Fruit fly (Drosophila melanogaster): ENCODE data around the gene AMPKalpha.

Gene AMPKalpha

dm6 chrX:1384232-1384631, 8.9 kb downstream of the AMPKalpha start:
- TF ChIP-seq Deaf1 (tag; optimal IDR thresholded peaks at IDR 0.05) (peak; percentile 61), Med (GFP tag) (peak; percentile 21), CG12769 (tag; optimal IDR thresholded peaks at IDR 0.05) (peak; percentile 82), NC2α (GFP tag; optimal IDR thresholded peaks at IDR 0.05) (no peak), sens (GFP tag) (peak; percentile 19)

- TF ChIP-seq CG17385 (GFP tag; optimal IDR thresholded peaks at IDR 0.05) (peak; percentile 20), twi (tag; optimal IDR thresholded peaks at IDR 0.05) (peak; percentile 50), Xrp1 (GFP tag; IDR thresholded peaks at IDR 0.05) (0 out of 2 replicates have a peak, but pooled peaks have one; percentile 22), CG5180 (GFP tag; optimal IDR thresholded peaks at IDR 0.05) (peak; percentile 11), salm (tag; optimal IDR thresholded peaks at IDR 0.05) (no peak), CG3281 (GFP tag; optimal IDR thresholded peaks at IDR 0.05) (no peak), CG2129 (GFP tag; IDR thresholded peaks at IDR 0.05; ENCODE audit: partially characterized antibody) (no peak), sc (optimal IDR thresholded peaks at IDR 0.05) (no peak), sc (GFP tag; optimal IDR thresholded peaks at IDR 0.05) (peak; percentile 18), pros (GFP tag; optimal IDR thresholded peaks at IDR 0.05) (peak; percentile 4), CG3407 (GFP tag; optimal IDR thresholded peaks at IDR 0.05) (peak; percentile 35), NfI (GFP tag; optimal IDR thresholded peaks at IDR 0.05) (peak; percentile 5), CG4730 (GFP tag; IDR thresholded peaks at IDR 0.05) (no peak), ind (GFP tag; optimal IDR thresholded peaks at IDR 0.05) (no peak), HmgZ (tag; optimal IDR thresholded peaks at IDR 0.05) (peak; percentile 28), Pdp1 (GFP tag; optimal IDR thresholded peaks at IDR 0.05) (peak in 1 of 2 experiments; percentile 22), grn (GFP tag; optimal IDR thresholded peaks at IDR 0.05) (peak; percentile 91), sob (GFP tag; IDR thresholded peaks at IDR 0.05) (0 out of 2 replicates have a peak, but pooled peaks have one; percentile 8), CG17359 (tag; optimal IDR thresholded peaks at IDR 0.05) (peak; percentile 2), CG2875 (GFP tag; optimal IDR thresholded peaks at IDR 0.05) (peak; percentile 47), CG18619 (GFP tag; optimal IDR thresholded peaks at IDR 0.05) (peak; percentile 7), Med (GFP tag) (peak; percentile 58), CG17912 (GFP tag; optimal IDR thresholded peaks at IDR 0.05) (peak; percentile 32), CG15696 (tag; optimal IDR thresholded peaks at IDR 0.05) (peak; percentile 2), lab (GFP tag; optimal IDR thresholded peaks at IDR 0.05) (peak; percentile 51), HHEX (GFP tag; optimal IDR thresholded peaks at IDR 0.05) (peak; percentile 33), Fer1 (GFP tag; optimal IDR thresholded peaks at IDR 0.05) (peak; percentile 45), z (GFP tag; IDR thresholded peaks at IDR 0.05) (peak; percentile 82), D19A (tag; optimal IDR thresholded peaks at IDR 0.05) (peak; percentile 17), sug (tag; optimal IDR thresholded peaks at IDR 0.05) (peak; percentile 4), BtbVII (GFP tag; optimal IDR thresholded peaks at IDR 0.05) (peak; percentile 29), Hey (tag; optimal IDR thresholded peaks at IDR 0.05) (peak; percentile 22), run (tag; optimal IDR thresholded peaks at IDR 0.05) (peak; percentile 0), luna (GFP tag; optimal IDR thresholded peaks at IDR 0.05) (no peak), CG15514 (GFP tag; optimal IDR thresholded peaks at IDR 0.05) (peak; percentile 33), HLH3B (GFP tag; IDR thresholded peaks at IDR 0.05) (peak; percentile 7; the same call in 1 of the 2 replicates), Hmr (GFP tag; optimal IDR thresholded peaks at IDR 0.05) (peak; percentile 31), CG12071 (GFP tag; optimal IDR thresholded peaks at IDR 0.05) (peak; percentile 52), CG12659 (GFP tag; optimal IDR thresholded peaks at IDR 0.05) (peak; percentile 10), sens (GFP tag) (peak; percentile 81), CG34376 (GFP tag; optimal IDR thresholded peaks at IDR 0.05) (peak; percentile 32), Asciz (GFP tag; optimal IDR thresholded peaks at IDR 0.05) (peak; percentile 19), crol (GFP tag; IDR thresholded peaks at IDR 0.05) (peak; percentile 85), CG13123 (GFP tag; optimal IDR thresholded peaks at IDR 0.05) (no peak)
These were observed 11.9 kb downstream of the AMPKalpha start for dm6 chrX:1387149-1387752.

All from whole organism, embryonic.